Worm (Caenorhabditis elegans) whole organism, midembryonic: ENCODE data around the gene C13C4.6.

Source experiments
- flt-1 ChIP-seq: fragments of 200-800 bp; sonication (Bioruptor generic); IDR thresholded peaks from 2 replicates; pipeline ENCODE4 v1.3.6; 2022; ENCODE audit warnings: missing genetic modification characterization, missing compliant biosample characterization
- klf-2 ChIP-seq: fragments of 200-800 bp; sonication (Bioruptor generic); conservative IDR thresholded peaks from 2 replicates; pipeline ENCODE4 v1.3.6; 2022; ENCODE audit warnings: missing genetic modification reagents, missing genetic modification characterization, missing compliant biosample characterization
- med-1 ChIP-seq: sonication (generic microtip); optimal IDR thresholded peaks from 2 replicates; lab custom pipeline; 2017; ENCODE audit warnings: missing genetic modification characterization, mild to moderate bottlenecking, missing compliant biosample characterization, antibody characterized with exemption, missing genetic modification reagents; ENCODE audit not compliant: insufficient read depth
- tab-1 ChIP-seq: fragments of 200-800 bp; sonication (Bioruptor generic); IDR thresholded peaks from 2 replicates; pipeline ENCODE4 v1.3.6; 2022; ENCODE audit warnings: missing genetic modification characterization, missing compliant biosample characterization
- ztf-23 ChIP-seq: fragments of 200-800 bp; sonication (Bioruptor generic); IDR thresholded peaks from 2 replicates; pipeline ENCODE4 v1.3.6; 2022; ENCODE audit warnings: missing genetic modification reagents, missing genetic modification characterization, missing compliant biosample characterization
- ztf-29 ChIP-seq: fragments of 200-800 bp; sonication (Bioruptor generic); IDR thresholded peaks from 2 replicates; pipeline ENCODE4 v1.3.6; 2022; ENCODE audit warnings: missing genetic modification reagents, missing genetic modification characterization, missing compliant biosample characterization

DNA sequence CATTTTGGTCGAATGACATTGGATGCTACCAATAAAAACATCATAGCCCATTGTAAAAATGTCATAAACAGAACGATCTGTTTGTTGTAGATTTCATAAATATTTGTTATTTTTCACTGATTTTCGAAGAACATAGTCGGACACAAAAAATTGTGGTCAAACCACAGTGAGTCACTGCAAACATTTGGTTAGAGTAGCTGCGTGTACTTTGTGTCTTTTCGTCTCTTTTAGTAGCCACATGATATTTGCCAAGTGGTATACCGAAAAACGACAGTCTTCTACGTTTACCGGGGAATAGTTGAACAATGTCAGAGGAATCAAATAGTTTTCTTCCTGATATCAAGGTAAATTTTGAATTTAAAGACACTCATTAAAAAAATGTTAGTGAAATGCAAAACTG, 29.6 kb upstream of the C13C4.6 start, which contains the start of gene nhr-206:
- no peak for TF ChIP-seq med-1 (GFP tag; lab: Kevin White, UChicago)
- no peak for TF ChIP-seq flt-1 (GFP tag; lab: Robert Waterston, UW)
- TF ChIP-seq klf-2 (GFP tag; lab: Robert Waterston, UW) = no peak
- TF ChIP-seq tab-1 (GFP tag; lab: Robert Waterston, UW) = no peak
- no peak for TF ChIP-seq ztf-23
- TF ChIP-seq ztf-29 (GFP tag; lab: Robert Waterston, UW) = no peak
